Worm (Caenorhabditis elegans): ENCODE results near the gene rpb-2.

ce11 chrIII:4917960-4918712, 21.2 kb upstream of the rpb-2 start, which contains the start of gene rpb-8:
- TF ChIP-seq ztf-16 (tag; optimal IDR thresholded peaks at IDR 0.05) = no peak
- no peak for TF ChIP-seq pros-1 (tag; optimal IDR thresholded peaks at IDR 0.05)
- TF ChIP-seq ets-4 (tag; optimal IDR thresholded peaks at IDR 0.05) = no peak
- no peak for TF ChIP-seq ceh-18 (tag; optimal IDR thresholded peaks at IDR 0.05)
- TF ChIP-seq ceh-14 (tag; optimal IDR thresholded peaks at IDR 0.05) = no peak
- no peak for TF ChIP-seq nhr-232 (tag; optimal IDR thresholded peaks at IDR 0.05)
- TF ChIP-seq hlh-13 (GFP tag; optimal IDR thresholded peaks at IDR 0.05) = no peak
- no peak for TF ChIP-seq ceh-9 (tag; optimal IDR thresholded peaks at IDR 0.05)
- no peak for TF ChIP-seq ceh-30 (tag; optimal IDR thresholded peaks at IDR 0.05)
- no peak for TF ChIP-seq mec-3 (tag; optimal IDR thresholded peaks at IDR 0.05; ENCODE audit: borderline replicate concordance)
- TF ChIP-seq eyg-1 (tag; optimal IDR thresholded peaks at IDR 0.05) = no peak
- TF ChIP-seq pag-3 (tag; optimal IDR thresholded peaks at IDR 0.05; ENCODE audit: borderline replicate concordance) = no peak
- no peak for TF ChIP-seq pha-4 (tag; optimal IDR thresholded peaks at IDR 0.05)
- no peak for TF ChIP-seq syd-9 (tag; optimal IDR thresholded peaks at IDR 0.05)
